Worm (Caenorhabditis elegans): ENCODE measurements around the gene F20A1.8.

ce11 chrV:7009461-7009860 lies 38.0 kb downstream of the F20A1.8 start, which contains the start of gene C33G8.2:
- no peak for TF ChIP-seq ceh-28 (tag; optimal IDR thresholded peaks at IDR 0.05)
- no peak for TF ChIP-seq fos-1 (tag; optimal IDR thresholded peaks at IDR 0.05)
- no peak for TF ChIP-seq mdl-1 (tag; optimal IDR thresholded peaks at IDR 0.05)
- no peak for TF ChIP-seq lin-39 (tag; optimal IDR thresholded peaks at IDR 0.05)
- TF ChIP-seq jun-1 (tag; optimal IDR thresholded peaks at IDR 0.05) = no peak
